Fruit fly (Drosophila melanogaster) whole organism, embryonic: ENCODE measurements around the gene Tsen34.

ENCODE experiments used
- Atf-2 ChIP-seq: fragments of 200-800 bp; sonication (Bioruptor generic); optimal IDR thresholded peaks from 2 replicates; lab custom pipeline; 2016; ENCODE audit warnings: missing biosample characterization, missing genetic modification characterization
- CG10565 ChIP-seq: fragments of 200-800 bp; sonication (Bioruptor generic); optimal IDR thresholded peaks from 3 replicates; lab custom pipeline; 2016; ENCODE audit warnings: missing biosample characterization, mild to moderate bottlenecking, missing genetic modification characterization
- CG11085 ChIP-seq: fragments of 200-800 bp; sonication (Bioruptor generic); IDR thresholded peaks from 2 replicates; pipeline ENCODE4 v1.3.6; 2022; ENCODE audit warnings: missing biosample characterization, missing genetic modification characterization
- CG11398 ChIP-seq: fragments of 200-800 bp; sonication (Bioruptor generic); optimal IDR thresholded peaks from 2 replicates; lab custom pipeline; 2016; ENCODE audit warnings: missing biosample characterization, missing genetic modification characterization
- CG12391 ChIP-seq: fragments of 200-800 bp; sonication (Bioruptor generic); optimal IDR thresholded peaks from 3 replicates; lab custom pipeline; 2018; ENCODE audit warnings: missing biosample characterization, mild to moderate bottlenecking, missing genetic modification characterization, moderate library complexity
- CG15514 ChIP-seq: fragments of 200-800 bp; sonication (Bioruptor generic); optimal IDR thresholded peaks from 3 replicates; lab custom pipeline; 2017; ENCODE audit warnings: missing biosample characterization, missing genetic modification characterization, mild to moderate bottlenecking, moderate library complexity, missing genetic modification reagents
- CG1602 ChIP-seq: fragments of 200-800 bp; sonication (Bioruptor generic); optimal IDR thresholded peaks from 3 replicates; lab custom pipeline; 2016; ENCODE audit warnings: missing biosample characterization, missing genetic modification characterization
- CG1603 ChIP-seq: fragments of 200-800 bp; sonication (Bioruptor generic); optimal IDR thresholded peaks from 2 replicates; lab custom pipeline; 2019; ENCODE audit warnings: missing biosample characterization, mild to moderate bottlenecking, missing genetic modification characterization, moderate library complexity
- CG16779 ChIP-seq: fragments of 200-800 bp; sonication (Bioruptor generic); IDR thresholded peaks from 2 replicates; pipeline ENCODE4 v1.3.6; 2022; ENCODE audit warnings: missing biosample characterization, missing genetic modification characterization
- CG17912 ChIP-seq: fragments of 200-800 bp; sonication (Bioruptor generic); optimal IDR thresholded peaks from 2 replicates; lab custom pipeline; 2018; ENCODE audit warnings: missing biosample characterization, mild to moderate bottlenecking, missing genetic modification characterization
- CG18599 ChIP-seq: fragments of 200-800 bp; sonication (Bioruptor generic); optimal IDR thresholded peaks from 3 replicates; lab custom pipeline; 2017; ENCODE audit warnings: missing biosample characterization, missing genetic modification characterization, mild to moderate bottlenecking, moderate library complexity, missing genetic modification reagents
- CG31365 ChIP-seq: fragments of 200-800 bp; sonication (Bioruptor generic); optimal IDR thresholded peaks from 2 replicates; lab custom pipeline; 2018; ENCODE audit warnings: missing biosample characterization, mild to moderate bottlenecking, missing genetic modification characterization
- CG31441 ChIP-seq: fragments of 200-800 bp; sonication (Bioruptor generic); IDR thresholded peaks from 2 replicates; pipeline ENCODE4 v1.3.6; 2022; ENCODE audit warnings: missing biosample characterization, missing genetic modification characterization
- CG3281 ChIP-seq: fragments of 200-800 bp; sonication (Bioruptor generic); optimal IDR thresholded peaks from 3 replicates; lab custom pipeline; 2017; ENCODE audit warnings: missing biosample characterization, mild to moderate bottlenecking, missing genetic modification characterization
- CG33213 ChIP-seq: fragments of 200-800 bp; sonication (Bioruptor generic); optimal IDR thresholded peaks from 3 replicates; lab custom pipeline; 2016; ENCODE audit warnings: missing biosample characterization, missing genetic modification characterization
- CG4328 ChIP-seq: fragments of 200-800 bp; sonication (Bioruptor generic); optimal IDR thresholded peaks from 3 replicates; lab custom pipeline; 2017; ENCODE audit warnings: missing biosample characterization, missing genetic modification reagents, missing genetic modification characterization
- CG4854 ChIP-seq: fragments of 200-800 bp; sonication (Bioruptor generic); optimal IDR thresholded peaks from 2 replicates; lab custom pipeline; 2016; ENCODE audit warnings: missing biosample characterization, missing genetic modification characterization, inconsistent platforms
- CG5180 ChIP-seq: fragments of 200-800 bp; sonication (Bioruptor generic); optimal IDR thresholded peaks from 3 replicates; lab custom pipeline; 2017; ENCODE audit warnings: missing biosample characterization, missing genetic modification characterization, mild to moderate bottlenecking, moderate library complexity, missing genetic modification reagents
- CG6813 ChIP-seq: fragments of 200-800 bp; sonication (Bioruptor generic); optimal IDR thresholded peaks from 2 replicates; lab custom pipeline; 2017; ENCODE audit warnings: missing biosample characterization, missing genetic modification characterization, mild to moderate bottlenecking, moderate library complexity, missing genetic modification reagents
- CG8281 ChIP-seq: fragments of 200-800 bp; sonication (Bioruptor generic); optimal IDR thresholded peaks from 2 replicates; lab custom pipeline; 2018; ENCODE audit warnings: missing biosample characterization, mild to moderate bottlenecking, missing genetic modification characterization, moderate library complexity
- CG9727 ChIP-seq: fragments of 200-800 bp; sonication (Bioruptor generic); optimal IDR thresholded peaks from 3 replicates; lab custom pipeline; 2017; ENCODE audit warnings: missing biosample characterization, mild to moderate bottlenecking, missing genetic modification characterization
- D ChIP-seq, 2 experiments: fragments of 200-800 bp in 1 of 2; fragments of >200 bp in 1 of 2; sonication (Bioruptor generic) in 1 of 2; optimal IDR thresholded peaks; 2 replicates in 1 of 2; 3 replicates in 1 of 2; lab custom pipeline; 2017; ENCODE audit warnings: mild to moderate bottlenecking in 1 of 2, missing biosample characterization in 1 of 2, missing genetic modification characterization in 1 of 2, missing genetic modification reagents in 1 of 2
- D19A ChIP-seq: fragments of 200-800 bp; optimal IDR thresholded peaks from 3 replicates; lab custom pipeline; 2019; ENCODE audit warnings: missing biosample characterization, mild to moderate bottlenecking, missing genetic modification characterization, moderate library complexity
- Fer1 ChIP-seq: fragments of 200-800 bp; sonication (Bioruptor generic); optimal IDR thresholded peaks from 2 replicates; lab custom pipeline; 2017; ENCODE audit warnings: missing biosample characterization, mild to moderate bottlenecking, missing genetic modification characterization
- GATAe ChIP-seq: fragments of 200-800 bp; sonication (Bioruptor generic); conservative IDR thresholded peaks from 2 replicates; pipeline ENCODE4 v1.3.6; 2022; ENCODE audit warnings: missing biosample characterization, missing genetic modification characterization
- HHEX ChIP-seq: fragments of 200-800 bp; sonication (Bioruptor generic); optimal IDR thresholded peaks from 3 replicates; lab custom pipeline; 2017; ENCODE audit warnings: missing biosample characterization, mild to moderate bottlenecking, missing genetic modification characterization, missing genetic modification reagents
- Hr39 ChIP-seq: fragments of >200 bp; optimal IDR thresholded peaks from 2 replicates; lab custom pipeline; 2017
- MTF-1 ChIP-seq: fragments of 200-800 bp; sonication (Bioruptor generic); optimal IDR thresholded peaks from 2 replicates; lab custom pipeline; 2018; ENCODE audit warnings: missing biosample characterization, mild to moderate bottlenecking, missing genetic modification characterization, borderline replicate concordance
- Mes4 ChIP-seq: fragments of 200-800 bp; sonication (Bioruptor generic); optimal IDR thresholded peaks from 2 replicates; lab custom pipeline; 2016; ENCODE audit warnings: missing biosample characterization, missing genetic modification characterization
- ab ChIP-seq: fragments of 200-800 bp; sonication (Bioruptor generic); optimal IDR thresholded peaks from 2 replicates; lab custom pipeline; 2016; ENCODE audit warnings: missing biosample characterization, missing genetic modification characterization
- bcd ChIP-seq: fragments of 200-800 bp; sonication (Bioruptor generic); optimal IDR thresholded peaks from 2 replicates; lab custom pipeline; 2017; ENCODE audit warnings: missing biosample characterization, mild to moderate bottlenecking, missing genetic modification characterization
- bsh ChIP-seq, 2 experiments: fragments of 200-800 bp; sonication (Bioruptor generic); optimal IDR thresholded peaks; 2 replicates each; lab custom pipeline; 2017 to 2018; ENCODE audit warnings: mild to moderate bottlenecking in 2 of 2, missing biosample characterization in 2 of 2, missing genetic modification characterization in 2 of 2, moderate library complexity in 1 of 2
- caup ChIP-seq: fragments of 200-800 bp; sonication (Bioruptor generic); optimal IDR thresholded peaks from 3 replicates; lab custom pipeline; 2017; ENCODE audit warnings: missing biosample characterization, mild to moderate bottlenecking, missing genetic modification characterization, moderate library complexity; ENCODE audit not compliant: severe bottlenecking
- chn ChIP-seq: fragments of 200-800 bp; sonication (Bioruptor generic); optimal IDR thresholded peaks from 2 replicates; lab custom pipeline; 2016; ENCODE audit warnings: missing biosample characterization, missing genetic modification characterization
- ci ChIP-seq: fragments of 200-800 bp; sonication (Bioruptor generic); IDR thresholded peaks from 3 replicates; pipeline ENCODE4 v1.3.6; 2022; ENCODE audit warnings: missing biosample characterization, missing genetic modification characterization
- exex ChIP-seq: fragments of 200-800 bp; sonication (Bioruptor generic); optimal IDR thresholded peaks from 4 replicates; lab custom pipeline; 2018; ENCODE audit warnings: missing biosample characterization, mild to moderate bottlenecking, missing genetic modification characterization, moderate library complexity
- lola ChIP-seq, 3 experiments: fragments of >200 bp in 2 of 3; fragments of 200-800 bp in 1 of 3; sonication (Bioruptor generic) in 1 of 3; optimal IDR thresholded peaks; 2 replicates each; lab custom pipeline; 2017 to 2019; ENCODE audit warnings: missing biosample characterization in 3 of 3, missing genetic modification characterization in 3 of 3, mild to moderate bottlenecking in 1 of 3, moderate library complexity in 1 of 3
- pb ChIP-seq: fragments of 200-800 bp; sonication (Bioruptor generic); optimal IDR thresholded peaks from 3 replicates; lab custom pipeline; 2016; ENCODE audit warnings: missing biosample characterization, missing genetic modification characterization
- pfk ChIP-seq: fragments of 200-800 bp; sonication (Bioruptor generic); optimal IDR thresholded peaks from 2 replicates; lab custom pipeline; 2018; ENCODE audit warnings: missing biosample characterization, mild to moderate bottlenecking, missing genetic modification characterization, moderate library complexity
- ranshi ChIP-seq: fragments of 200-800 bp; sonication (Bioruptor generic); IDR thresholded peaks from 2 replicates; pipeline ENCODE4 v1.3.6; 2022; ENCODE audit warnings: missing biosample characterization, missing genetic modification characterization
- row ChIP-seq: fragments of 200-800 bp; sonication (Bioruptor generic); IDR thresholded peaks from 3 replicates; pipeline ENCODE4 v1.3.6; 2022; ENCODE audit warnings: missing biosample characterization, missing genetic modification characterization
- sens ChIP-seq: fragments of 200-800 bp; sonication (Bioruptor generic); peaks from one replicate; lab custom pipeline; 2016; ENCODE audit warnings: missing biosample characterization, missing genetic modification characterization
- so ChIP-seq: fragments of 200-800 bp; sonication (Bioruptor generic); IDR thresholded peaks from 3 replicates; pipeline ENCODE4 v1.3.6; 2022; ENCODE audit warnings: missing biosample characterization, missing genetic modification characterization
- ssp ChIP-seq: fragments of 200-800 bp; sonication (Bioruptor generic); IDR thresholded peaks from 2 replicates; pipeline ENCODE4 v1.3.6; 2022; ENCODE audit warnings: missing biosample characterization, missing genetic modification characterization
- stwl ChIP-seq: fragments of 200-800 bp; sonication (Bioruptor generic); optimal IDR thresholded peaks from 3 replicates; lab custom pipeline; 2018; ENCODE audit warnings: missing biosample characterization, mild to moderate bottlenecking, missing genetic modification characterization, moderate library complexity
- ttk ChIP-seq: fragments of 200-800 bp; sonication (Bioruptor generic); IDR thresholded peaks from 2 replicates; pipeline ENCODE4 v2.1.2; 2022; ENCODE audit warnings: missing biosample characterization, missing genetic modification characterization
- zen ChIP-seq: fragments of 200-800 bp; sonication (Bioruptor generic); optimal IDR thresholded peaks from 3 replicates; lab custom pipeline; 2018; ENCODE audit warnings: missing biosample characterization, mild to moderate bottlenecking, missing genetic modification characterization, moderate library complexity

Gene Tsen34

DNA sequence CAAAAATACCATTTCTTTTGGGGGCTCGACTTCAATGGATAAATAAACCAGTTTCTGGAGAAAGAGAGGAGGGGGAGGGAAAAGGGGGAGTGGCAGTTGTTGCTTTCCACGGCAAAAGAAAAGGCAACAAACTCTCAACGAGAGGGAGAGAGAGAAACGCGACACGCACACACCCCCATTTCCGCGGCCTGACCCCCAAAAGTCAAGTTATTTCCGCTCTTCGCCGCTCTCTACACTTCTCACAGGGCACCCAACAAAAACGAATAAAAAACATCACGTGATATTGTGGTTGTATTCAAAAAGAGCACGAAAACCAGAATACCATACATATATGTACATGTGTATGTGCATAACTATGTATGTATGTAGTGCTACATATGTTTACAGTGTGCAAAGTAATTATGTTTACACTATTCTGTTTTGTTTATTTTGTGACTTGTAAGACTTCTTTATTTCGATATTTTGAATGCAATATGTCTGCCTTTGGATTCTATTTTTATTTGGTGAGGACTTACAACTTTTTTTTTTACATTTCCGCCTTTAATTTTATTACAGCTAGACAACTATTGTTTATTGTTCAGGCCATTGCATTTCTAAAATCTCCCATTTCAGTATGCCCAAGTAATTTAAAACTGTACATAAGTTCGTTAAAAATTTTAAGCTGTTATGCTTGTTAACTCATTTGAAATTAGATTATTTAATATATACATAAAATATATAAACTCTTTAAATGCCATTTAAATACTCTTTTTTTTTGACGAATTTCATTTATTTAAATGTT lies 19.6 kb upstream of the Tsen34 start (continued):
- TF ChIP-seq CG8281 (tag; lab: Kevin White, UChicago) (peak; percentile 42), CG12391 (tag; lab: Kevin White, UChicago) (peak; percentile 73), bsh (GFP tag; optimal IDR thresholded peaks at IDR 0.05; lab: Kevin White, UChicago) (peak; percentile 61 to 62), ranshi (GFP tag; lab: Robert Waterston, UW) (no peak), ttk (GFP tag; lab: Robert Waterston, UW) (peak; percentile 40), CG31365 (peak; percentile 61), CG11085 (GFP tag; lab: Robert Waterston, UW) (no peak), zen (tag; lab: Kevin White, UChicago) (peak; percentile 57), CG10565 (no peak), CG3281 (peak; percentile 71)
- TF ChIP-seq, all 482 proteins: peak for 311

dm6 chr3L:14780187-14780586 lies 18.5 kb upstream of the Tsen34 start:
- no peak for TF ChIP-seq ssp (GFP tag; lab: Robert Waterston, UW)
- peak; percentile 29 for TF ChIP-seq CG4854
- TF ChIP-seq pfk: peak; percentile 39
- peak; percentile 27 for TF ChIP-seq CG5180
- peak; percentile 55 for TF ChIP-seq Fer1 (GFP tag; lab: Kevin White, UChicago)
- no peak for TF ChIP-seq row
- peak; percentile 53 for TF ChIP-seq CG1603
- no peak for TF ChIP-seq CG31441 (GFP tag; lab: Robert Waterston, UW)
- peak; percentile 2 for TF ChIP-seq exex
- TF ChIP-seq sens (GFP tag; lab: Kevin White, UChicago): peak; percentile 87
- TF ChIP-seq caup: peak; percentile 60
- no peak for TF ChIP-seq pb
- TF ChIP-seq Mes4 (GFP tag; lab: Kevin White, UChicago): peak; percentile 21
- peak; percentile 43 for TF ChIP-seq CG4328 (GFP tag; lab: Kevin White, UChicago)
- peak; percentile 12 for TF ChIP-seq D19A
- no peak for TF ChIP-seq CG1602 (GFP tag; lab: Kevin White, UChicago)
- TF ChIP-seq MTF-1 (GFP tag; lab: Kevin White, UChicago): peak; percentile 79
- TF ChIP-seq ci: peak; percentile 61; the same call in 2 of the 3 replicates
- TF ChIP-seq HHEX: peak; percentile 40
- peak; percentile 10 for TF ChIP-seq CG33213 (GFP tag; lab: Kevin White, UChicago)
- no peak for TF ChIP-seq stwl (tag; lab: Kevin White, UChicago)
- TF ChIP-seq Atf-2 (GFP tag; lab: Kevin White, UChicago): no peak
- TF ChIP-seq so (GFP tag; lab: Robert Waterston, UW): peak; percentile 46; the same call in 1 of the 3 replicates
- TF ChIP-seq chn: no peak
- TF ChIP-seq Hr39 (lab: Kevin White, UChicago): no peak
- peak; percentile 36 for TF ChIP-seq CG15514 (GFP tag; lab: Kevin White, UChicago)
- peak; percentile 10 for TF ChIP-seq bcd (GFP tag; lab: Kevin White, UChicago)
- no peak for TF ChIP-seq CG16779 (GFP tag; lab: Robert Waterston, UW)
- peak; percentile 50 for TF ChIP-seq CG9727 (GFP tag; lab: Kevin White, UChicago)
- no peak for TF ChIP-seq ab (GFP tag; lab: Kevin White, UChicago)
- no peak for TF ChIP-seq D (optimal IDR thresholded peaks at IDR 0.05; lab: Kevin White, UChicago)
- peak; percentile 22 for TF ChIP-seq D (GFP tag; optimal IDR thresholded peaks at IDR 0.05; lab: Kevin White, UChicago)
- TF ChIP-seq CG18599: peak; percentile 58
- TF ChIP-seq lola (GFP tag; optimal IDR thresholded peaks at IDR 0.05; lab: Kevin White, UChicago): peak in 1 of 3 experiments; percentile 29
- no peak for TF ChIP-seq GATAe (GFP tag; lab: Robert Waterston, UW)
- peak; percentile 11 for TF ChIP-seq CG11398
- peak; percentile 51 for TF ChIP-seq CG17912 (GFP tag; lab: Kevin White, UChicago)
- peak; percentile 64 for TF ChIP-seq CG6813
